Fruit fly (Drosophila melanogaster): Measurements from ENCODE around the gene CG13994.

CG13994 gene

dm6 chr2L:6081134-6081832 is 18.5 kb downstream of the CG13994 start (continued):
- TF ChIP-seq Elba2 (GFP tag; optimal IDR thresholded peaks at IDR 0.05) (no peak), abd-A (tag; optimal IDR thresholded peaks at IDR 0.05) (peak; percentile 28), nom (GFP tag; optimal IDR thresholded peaks at IDR 0.05) (no peak), CG11504 (tag; optimal IDR thresholded peaks at IDR 0.05) (no peak), ato (GFP tag; IDR thresholded peaks at IDR 0.05; ENCODE audit: partially characterized antibody) (0 out of 2 replicates have a peak, but pooled peaks have one; percentile 15), CG3163 (GFP tag; optimal IDR thresholded peaks at IDR 0.05) (no peak), Lhr (GFP tag; optimal IDR thresholded peaks at IDR 0.05) (no peak), run (tag; optimal IDR thresholded peaks at IDR 0.05) (no peak), Dfd (GFP tag; optimal IDR thresholded peaks at IDR 0.05) (no peak), phol (tag; optimal IDR thresholded peaks at IDR 0.05) (no peak), CG16779 (GFP tag; IDR thresholded peaks at IDR 0.05) (no peak), CG14014 (GFP tag; IDR thresholded peaks at IDR 0.05) (no peak), CG43689 (GFP tag; IDR thresholded peaks at IDR 0.05) (no peak), CG4404 (GFP tag; IDR thresholded peaks at IDR 0.05) (no peak), Deaf1 (tag; optimal IDR thresholded peaks at IDR 0.05) (peak; percentile 14), CoRest (tag; optimal IDR thresholded peaks at IDR 0.05) (no peak), chinmo (GFP tag; IDR thresholded peaks at IDR 0.05; ENCODE audit: partially characterized antibody) (0 out of 4 replicates have a peak, but pooled peaks have one; percentile 13), CG11560 (tag; IDR thresholded peaks at IDR 0.05) (no peak), disco-r (GFP tag; optimal IDR thresholded peaks at IDR 0.05) (no peak), dan (GFP tag; IDR thresholded peaks at IDR 0.05) (no peak), CG2199 (GFP tag; IDR thresholded peaks at IDR 0.05) (peak; percentile 70; the same call in 1 of the 3 replicates), CG34422 (GFP tag; IDR thresholded peaks at IDR 0.05) (0 out of 3 replicates have a peak, but pooled peaks have one; percentile 25), bowl (GFP tag; IDR thresholded peaks at IDR 0.05) (no peak), CG16813 (GFP tag; IDR thresholded peaks at IDR 0.05; ENCODE audit: partially characterized antibody) (no peak; the same call in 2 of the 3 replicates), tll (GFP tag; optimal IDR thresholded peaks at IDR 0.05) (no peak), bbx (GFP tag; IDR thresholded peaks at IDR 0.05; ENCODE audit: partially characterized antibody) (no peak), CG10565 (GFP tag; optimal IDR thresholded peaks at IDR 0.05) (no peak), Mad (GFP tag; optimal IDR thresholded peaks at IDR 0.05) (no peak), Sox102F (GFP tag; optimal IDR thresholded peaks at IDR 0.05) (no peak), ab (GFP tag; optimal IDR thresholded peaks at IDR 0.05) (no peak), Xbp1 (GFP tag; optimal IDR thresholded peaks at IDR 0.05) (no peak), knrl (GFP tag; IDR thresholded peaks at IDR 0.05; ENCODE audit: partially characterized antibody) (no peak), Atf6 (GFP tag; IDR thresholded peaks at IDR 0.05) (no peak), Ssrp (tag; optimal IDR thresholded peaks at IDR 0.05) (no peak), ems (GFP tag; optimal IDR thresholded peaks at IDR 0.05) (no peak), CG2875 (GFP tag; optimal IDR thresholded peaks at IDR 0.05) (no peak), org-1 (GFP tag; optimal IDR thresholded peaks at IDR 0.05) (no peak), sr (GFP tag; IDR thresholded peaks at IDR 0.05) (no peak), Hr3 (GFP tag; optimal IDR thresholded peaks at IDR 0.05) (no peak), slou (GFP tag; optimal IDR thresholded peaks at IDR 0.05) (no peak), odd (GFP tag; optimal IDR thresholded peaks at IDR 0.05) (no peak), pros (GFP tag; optimal IDR thresholded peaks at IDR 0.05) (peak; percentile 86), CG7357 (GFP tag; IDR thresholded peaks at IDR 0.05) (no peak), ro (GFP tag; IDR thresholded peaks at IDR 0.05) (no peak), Doc3 (GFP tag; IDR thresholded peaks at IDR 0.05; ENCODE audit: partially characterized antibody) (no peak), toy (GFP tag; IDR thresholded peaks at IDR 0.05) (no peak), CG4360 (GFP tag; IDR thresholded peaks at IDR 0.05) (peak; percentile 50; the same call in 1 of the 2 replicates), chm (GFP tag; IDR thresholded peaks at IDR 0.05) (no peak), ssp (GFP tag; IDR thresholded peaks at IDR 0.05) (no peak)

All from whole organism, embryonic.